Worm (Caenorhabditis elegans) whole organism, L4 larva: ENCODE data around the gene sre-5.

Experiments
- Y48G9A.11 ChIP-seq: fragments of 200-800 bp; sonication (Bioruptor generic); IDR thresholded peaks from 2 replicates; pipeline ENCODE4 v1.3.6; 2022; ENCODE audit warnings: missing genetic modification reagents, missing genetic modification characterization, missing compliant biosample characterization
- gei-8 ChIP-seq: fragments of 200-800 bp; sonication (Bioruptor generic); optimal IDR thresholded peaks from 2 replicates; lab custom pipeline; 2018; ENCODE audit warnings: mild to moderate bottlenecking, missing genetic modification characterization, missing compliant biosample characterization
- lin-1 ChIP-seq: fragments of 200-800 bp; sonication (Bioruptor generic); IDR thresholded peaks from 2 replicates; pipeline ENCODE4 v1.3.6; 2022; ENCODE audit warnings: missing genetic modification reagents, missing genetic modification characterization, missing compliant biosample characterization
- nhr-28 ChIP-seq: fragments of 150-350 bp; optimal IDR thresholded peaks from 2 replicates; lab custom pipeline; 2014; ENCODE audit warnings: missing biosample characterization, missing genetic modification characterization

- TF ChIP-seq gei-8 (no peak), nhr-28 (tag; lab: Kevin White, UChicago) (no peak), Y48G9A.11 (GFP tag; lab: Robert Waterston, UW) (no peak), lin-1 (GFP tag; lab: Robert Waterston, UW) (no peak)
Observed at ce11 chrIV:3578155-3578554, 13.2 kb downstream of the sre-5 start, which contains the start of gene Y37E11B.2.
